Worm (Caenorhabditis elegans) whole organism, L1 larva: Measurements from ENCODE around the gene gst-41.

Experiments used
- aha-1 ChIP-seq: fragments of 150-350 bp; optimal IDR thresholded peaks from 2 replicates; lab custom pipeline; 2014; ENCODE audit warnings: missing biosample characterization, missing genetic modification characterization
- ceh-8 ChIP-seq: fragments of 200-800 bp; sonication (Bioruptor generic); optimal IDR thresholded peaks from 2 replicates; lab custom pipeline; 2018; ENCODE audit warnings: mild to moderate bottlenecking, missing genetic modification characterization, moderate library complexity, missing compliant biosample characterization
- ceh-90 ChIP-seq: sonication (generic microtip); optimal IDR thresholded peaks from 2 replicates; lab custom pipeline; 2016; ENCODE audit warnings: missing genetic modification characterization, missing compliant biosample characterization
- fos-1 ChIP-seq: fragments of 150-350 bp; optimal IDR thresholded peaks from 2 replicates; lab custom pipeline; 2014; ENCODE audit warnings: missing biosample characterization, missing genetic modification characterization
- mdl-1 ChIP-seq, 2 experiments: fragments of 150-350 bp; optimal IDR thresholded peaks; 2 replicates each; lab custom pipeline; 2014 to 2017; ENCODE audit warnings: missing biosample characterization in 2 of 2, missing genetic modification characterization in 2 of 2, inconsistent platforms in 1 of 2
- mep-1 ChIP-seq: fragments of 150-350 bp; optimal IDR thresholded peaks from 2 replicates; lab custom pipeline; 2014; ENCODE audit warnings: missing biosample characterization, missing genetic modification characterization
- nhr-12 ChIP-seq: sonication (generic microtip); optimal IDR thresholded peaks from 2 replicates; lab custom pipeline; 2017; ENCODE audit warnings: missing biosample characterization, missing genetic modification characterization
- sox-4 ChIP-seq: sonication (generic microtip); optimal IDR thresholded peaks from 2 replicates; lab custom pipeline; 2016; ENCODE audit warnings: missing genetic modification characterization, missing compliant biosample characterization
- ztf-11 ChIP-seq, 2 experiments: sonication (generic microtip); optimal IDR thresholded peaks; 2 replicates each; lab custom pipeline; 2016 to 2017; ENCODE audit warnings: missing genetic modification characterization in 2 of 2, missing biosample characterization in 1 of 2, missing compliant biosample characterization in 1 of 2

DNA sequence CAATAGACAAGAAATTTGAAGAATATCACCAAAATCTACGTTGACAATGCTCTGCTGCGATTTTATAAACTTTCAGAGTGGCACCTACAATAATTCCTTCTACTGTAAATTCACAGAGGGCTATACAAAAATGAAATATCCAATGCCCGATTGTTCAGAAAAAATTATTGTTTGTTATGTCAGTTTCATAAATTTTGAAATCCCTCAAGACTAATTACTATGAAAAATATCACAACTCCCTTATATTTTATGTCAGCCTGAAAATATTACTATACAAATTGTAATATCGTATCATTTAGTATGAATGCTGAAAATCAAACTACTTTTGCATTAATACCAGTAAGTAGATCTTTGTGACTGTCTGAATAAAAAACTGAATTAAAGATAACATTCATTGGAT lies 1.5 kb upstream of the gst-41 start, which contains the start of gene srx-60:
- TF ChIP-seq ceh-90 (tag; lab: Kevin White, UChicago) (no peak), nhr-12 (no peak), ceh-8 (GFP tag; lab: Kevin White, UChicago) (no peak), ztf-11 (tag; optimal IDR thresholded peaks at IDR 0.05; lab: Kevin White, UChicago) (no peak), mep-1 (no peak), fos-1 (tag; lab: Kevin White, UChicago) (no peak), aha-1 (tag; lab: Kevin White, UChicago) (no peak), sox-4 (no peak), mdl-1 (tag; optimal IDR thresholded peaks at IDR 0.05; lab: Kevin White, UChicago) (no peak)
